Worm (Caenorhabditis elegans) whole organism, L1 larva: ENCODE data around the gene pid-5.

Experiments used
- C16A3.4 ChIP-seq: fragments of 150-350 bp; optimal IDR thresholded peaks from 2 replicates; lab custom pipeline; 2014; ENCODE audit warnings: missing biosample characterization, missing genetic modification characterization
- C34B4.2 ChIP-seq: sonication (generic microtip); optimal IDR thresholded peaks from 2 replicates; lab custom pipeline; 2017; ENCODE audit warnings: mild to moderate bottlenecking, missing genetic modification characterization, missing compliant biosample characterization
- Y116A8C.19 ChIP-seq: sonication (generic microtip); optimal IDR thresholded peaks from 2 replicates; lab custom pipeline; 2016; ENCODE audit warnings: missing compliant biosample characterization, missing genetic modification characterization, borderline replicate concordance
- ama-1 ChIP-seq: fragments of 150-350 bp; optimal IDR thresholded peaks from 2 replicates; lab custom pipeline; 2014
- blmp-1 ChIP-seq: fragments of 150-350 bp; optimal IDR thresholded peaks from 2 replicates; lab custom pipeline; 2014; ENCODE audit warnings: missing biosample characterization, missing genetic modification characterization
- dpl-1 ChIP-seq, 3 experiments: fragments of 150-350 bp in 2 of 3; sonication (generic microtip) in 1 of 3; optimal IDR thresholded peaks; 2 replicates each; lab custom pipeline; 2014 to 2017; ENCODE audit warnings: missing biosample characterization in 3 of 3, missing genetic modification characterization in 3 of 3, missing genetic modification reagents in 3 of 3
- dsc-1 ChIP-seq: sonication (generic microtip); optimal IDR thresholded peaks from 2 replicates; lab custom pipeline; 2016; ENCODE audit warnings: mild to moderate bottlenecking, missing genetic modification characterization, missing compliant biosample characterization
- efl-1 ChIP-seq, 4 experiments: fragments of 150-350 bp; optimal IDR thresholded peaks in 3 of 4; peaks in 1 of 4; 1 replicate in 1 of 4; 2 replicates in 3 of 4; lab custom pipeline; 2014; ENCODE audit warnings: missing biosample characterization in 2 of 4, missing genetic modification characterization in 2 of 4, missing genetic modification reagents in 2 of 4
- efl-3 ChIP-seq: fragments of 200-800 bp; sonication (Bioruptor generic); optimal IDR thresholded peaks from 2 replicates; lab custom pipeline; 2018; ENCODE audit warnings: mild to moderate bottlenecking, missing genetic modification characterization, missing compliant biosample characterization
- egl-27 ChIP-seq, 2 experiments: fragments of 150-350 bp in 1 of 2; sonication (generic microtip); optimal IDR thresholded peaks; 3 replicates each; lab custom pipeline; 2017 to 2018; ENCODE audit warnings: missing biosample characterization in 2 of 2, missing genetic modification characterization in 2 of 2, missing genetic modification reagents in 2 of 2
- elt-2 ChIP-seq: sonication (generic microtip); optimal IDR thresholded peaks from 2 replicates; lab custom pipeline; 2016; ENCODE audit warnings: missing genetic modification characterization, mild to moderate bottlenecking, inconsistent platforms, missing compliant biosample characterization, missing genetic modification reagents
- grh-1 ChIP-seq: fragments of 200-800 bp; sonication (Bioruptor generic); IDR thresholded peaks from 2 replicates; pipeline ENCODE4 v1.3.6; 2022; ENCODE audit warnings: missing genetic modification reagents, missing genetic modification characterization, missing compliant biosample characterization
- hlh-17 ChIP-seq: fragments of 200-800 bp; sonication (Bioruptor generic); optimal IDR thresholded peaks from 2 replicates; lab custom pipeline; 2018; ENCODE audit warnings: missing genetic modification characterization, mild to moderate bottlenecking, missing compliant biosample characterization, moderate library complexity, borderline replicate concordance
- hpl-2 ChIP-seq: fragments of 150-350 bp; optimal IDR thresholded peaks from 2 replicates; lab custom pipeline; 2014; ENCODE audit warnings: missing biosample characterization, missing genetic modification reagents, missing genetic modification characterization
- isw-1 ChIP-seq: fragments of 200-800 bp; sonication (Bioruptor generic); IDR thresholded peaks from 2 replicates; pipeline ENCODE4 v1.3.6; 2022; ENCODE audit warnings: missing genetic modification characterization, missing compliant biosample characterization
- jun-1 ChIP-seq: fragments of 150-350 bp; optimal IDR thresholded peaks from 2 replicates; lab custom pipeline; 2014; ENCODE audit warnings: missing biosample characterization, missing genetic modification reagents, missing genetic modification characterization
- lin-13 ChIP-seq: fragments of 150-350 bp; optimal IDR thresholded peaks from 2 replicates; lab custom pipeline; 2014; ENCODE audit warnings: missing biosample characterization, missing genetic modification reagents, missing genetic modification characterization
- lin-14 ChIP-seq: fragments of 200-800 bp; sonication (Bioruptor generic); optimal IDR thresholded peaks from 2 replicates; lab custom pipeline; 2018; ENCODE audit warnings: mild to moderate bottlenecking, missing genetic modification characterization, moderate library complexity, missing compliant biosample characterization
- lin-35 ChIP-seq, 2 experiments: fragments of 150-350 bp; optimal IDR thresholded peaks; 2 replicates each; lab custom pipeline; 2014; ENCODE audit warnings: missing biosample characterization in 2 of 2, missing genetic modification characterization in 2 of 2, missing genetic modification reagents in 2 of 2
- mdl-1 ChIP-seq, 2 experiments: fragments of 150-350 bp; optimal IDR thresholded peaks; 2 replicates each; lab custom pipeline; 2014 to 2017; ENCODE audit warnings: missing biosample characterization in 2 of 2, missing genetic modification characterization in 2 of 2, inconsistent platforms in 1 of 2
- nhr-11 ChIP-seq: fragments of 150-350 bp; optimal IDR thresholded peaks from 2 replicates; lab custom pipeline; 2014; ENCODE audit warnings: missing biosample characterization, missing genetic modification characterization
- nhr-12 ChIP-seq: sonication (generic microtip); optimal IDR thresholded peaks from 2 replicates; lab custom pipeline; 2017; ENCODE audit warnings: missing biosample characterization, missing genetic modification characterization
- nhr-19 ChIP-seq: fragments of 200-800 bp; sonication (Bioruptor generic); conservative IDR thresholded peaks from 2 replicates; pipeline ENCODE4 v1.3.6; 2022; ENCODE audit warnings: missing genetic modification characterization, missing compliant biosample characterization
- nhr-20 ChIP-seq: sonication (generic microtip); optimal IDR thresholded peaks from 2 replicates; lab custom pipeline; 2016; ENCODE audit warnings: mild to moderate bottlenecking, missing genetic modification characterization, missing compliant biosample characterization
- nhr-47 ChIP-seq: sonication (generic microtip); optimal IDR thresholded peaks from 2 replicates; lab custom pipeline; 2016; ENCODE audit warnings: mild to moderate bottlenecking, missing genetic modification characterization, moderate library complexity, missing compliant biosample characterization
- nhr-71 ChIP-seq: sonication (generic microtip); optimal IDR thresholded peaks from 2 replicates; lab custom pipeline; 2016; ENCODE audit warnings: mild to moderate bottlenecking, missing genetic modification characterization, moderate library complexity, missing compliant biosample characterization
- nhr-77 ChIP-seq: fragments of 150-350 bp; optimal IDR thresholded peaks from 2 replicates; lab custom pipeline; 2014; ENCODE audit warnings: missing biosample characterization, missing genetic modification characterization
- nhr-84 ChIP-seq: sonication (generic microtip); optimal IDR thresholded peaks from 2 replicates; lab custom pipeline; 2017; ENCODE audit warnings: missing biosample characterization, missing genetic modification characterization
- nhr-85 ChIP-seq: sonication (generic microtip); peaks from one replicate; lab custom pipeline; 2016; ENCODE audit warnings: missing genetic modification characterization, inconsistent platforms, missing compliant biosample characterization
- nhr-90 ChIP-seq: sonication (generic microtip); optimal IDR thresholded peaks from 2 replicates; lab custom pipeline; 2016; ENCODE audit warnings: mild to moderate bottlenecking, missing genetic modification characterization, missing compliant biosample characterization; ENCODE audit not compliant: poor library complexity
- pag-3 ChIP-seq: sonication (generic microtip); optimal IDR thresholded peaks from 2 replicates; lab custom pipeline; 2017; ENCODE audit warnings: missing genetic modification characterization, mild to moderate bottlenecking, missing compliant biosample characterization, antibody characterized with exemption, borderline replicate concordance; ENCODE audit not compliant: insufficient read depth
- pqm-1 ChIP-seq: sonication (generic microtip); optimal IDR thresholded peaks from 3 replicates; lab custom pipeline; 2017; ENCODE audit warnings: missing biosample characterization, missing genetic modification characterization
- skn-1 ChIP-seq: fragments of 150-350 bp; optimal IDR thresholded peaks from 2 replicates; lab custom pipeline; 2014; ENCODE audit warnings: missing biosample characterization, missing genetic modification characterization
- snpc-4 ChIP-seq: fragments of 150-350 bp; optimal IDR thresholded peaks from 2 replicates; lab custom pipeline; 2014; ENCODE audit warnings: missing biosample characterization, missing genetic modification characterization
- snu-23 ChIP-seq: sonication (generic microtip); optimal IDR thresholded peaks from 2 replicates; lab custom pipeline; 2016; ENCODE audit warnings: missing genetic modification characterization, missing compliant biosample characterization
- sox-4 ChIP-seq: sonication (generic microtip); optimal IDR thresholded peaks from 2 replicates; lab custom pipeline; 2016; ENCODE audit warnings: missing genetic modification characterization, missing compliant biosample characterization
- sup-37 ChIP-seq: fragments of 200-800 bp; sonication (Bioruptor generic); optimal IDR thresholded peaks from 2 replicates; lab custom pipeline; 2018; ENCODE audit warnings: mild to moderate bottlenecking, missing genetic modification characterization, missing compliant biosample characterization
- swsn-7 ChIP-seq: sonication (generic microtip); optimal IDR thresholded peaks from 2 replicates; lab custom pipeline; 2016; ENCODE audit warnings: missing genetic modification characterization, missing compliant biosample characterization
- unc-86 ChIP-seq: sonication (generic microtip); optimal IDR thresholded peaks from 2 replicates; lab custom pipeline; 2016; ENCODE audit warnings: missing genetic modification characterization, missing compliant biosample characterization
- xbp-1 ChIP-seq: sonication (generic microtip); optimal IDR thresholded peaks from 2 replicates; lab custom pipeline; 2016; ENCODE audit warnings: missing genetic modification characterization, missing compliant biosample characterization
- ztf-11 ChIP-seq, 2 experiments: sonication (generic microtip); optimal IDR thresholded peaks; 2 replicates each; lab custom pipeline; 2016 to 2017; ENCODE audit warnings: missing genetic modification characterization in 2 of 2, missing biosample characterization in 1 of 2, missing compliant biosample characterization in 1 of 2

The pid-5 gene

DNA sequence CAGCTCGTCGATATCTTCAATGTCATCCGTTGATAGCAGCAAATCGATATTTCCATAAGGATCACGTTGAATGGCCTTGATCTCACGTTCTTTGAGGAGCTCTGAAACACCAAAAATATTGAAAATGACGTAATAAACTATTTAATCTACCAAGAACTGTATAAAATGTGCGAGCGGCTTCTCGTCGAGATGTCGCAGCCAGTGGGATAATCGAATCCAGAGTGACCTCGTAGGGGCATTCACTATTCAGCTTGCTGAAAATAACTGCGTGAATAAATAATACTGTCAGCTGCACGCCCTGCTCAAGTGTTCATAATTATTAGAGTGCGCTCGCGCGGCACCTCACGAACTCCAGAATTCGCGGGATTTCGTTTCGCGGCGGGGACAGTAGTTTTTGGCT, 5.5 kb upstream of the pid-5 start, which contains the start of gene Y45G5AM.7:
TSS of gene Y45G5AM.7 (minus strand) at position 101 of the 400 bp plus-strand sequence.
- no peak for TF ChIP-seq pag-3 (tag; lab: Kevin White, UChicago)
- TF ChIP-seq efl-1 (optimal IDR thresholded peaks at IDR 0.05; lab: Kevin White, UChicago), result no peak
- peak in 1 of 2 experiments; percentile 68 for TF ChIP-seq efl-1 (GFP tag; optimal IDR thresholded peaks at IDR 0.05 in 1 of 2; lab: Kevin White, UChicago)
- TF ChIP-seq, all 84 proteins: peak for 1

DNA sequence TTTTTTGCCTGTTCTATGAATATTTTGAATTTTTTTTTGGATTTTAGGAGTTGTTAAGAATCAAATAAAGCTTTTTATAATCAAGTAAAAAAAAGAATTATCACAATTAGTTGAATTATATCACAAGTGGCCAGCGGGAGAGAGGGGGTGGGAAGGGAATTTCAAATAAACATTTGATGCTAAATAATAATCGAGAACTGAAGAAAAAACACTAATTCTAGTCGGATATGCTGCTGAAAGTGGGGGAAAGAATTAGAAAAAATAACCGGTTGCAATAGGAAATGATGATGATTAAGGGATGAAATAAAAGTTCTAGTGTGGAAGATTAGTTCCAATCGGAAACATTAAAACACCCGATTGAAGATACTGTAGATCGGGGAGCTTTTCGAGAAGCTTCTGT, 5.6 kb downstream of the pid-5 start:
- TF ChIP-seq sox-4 (no peak), hpl-2 (GFP tag; lab: Kevin White, UChicago) (no peak), Y116A8C.19 (no peak), snu-23 (no peak), ztf-11 (tag; optimal IDR thresholded peaks at IDR 0.05; lab: Kevin White, UChicago) (no peak), skn-1 (no peak)

DNA sequence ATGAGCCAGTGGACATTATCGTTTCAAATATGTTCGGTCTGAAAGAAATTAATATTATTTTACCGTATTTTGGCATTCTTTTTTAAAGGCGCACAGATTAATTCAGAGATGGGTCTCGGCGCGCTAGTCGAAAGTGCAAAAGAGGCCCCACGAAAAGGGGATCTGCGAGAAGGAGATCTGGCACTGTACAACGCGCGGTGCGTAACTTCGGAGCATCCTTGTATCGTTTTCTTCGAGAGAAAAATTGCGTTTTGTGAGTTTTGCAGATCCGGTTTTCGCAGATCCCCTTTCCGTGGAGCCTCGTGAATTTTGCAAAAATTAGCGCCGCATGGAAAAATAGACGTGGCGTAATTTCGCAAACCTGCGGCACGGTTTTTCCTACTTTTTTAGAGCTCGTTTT, 6.0 kb downstream of the pid-5 start:
- TF ChIP-seq snpc-4 (no peak), dpl-1 (GFP tag; optimal IDR thresholded peaks at IDR 0.05; lab: Kevin White, UChicago) (no peak)

DNA sequence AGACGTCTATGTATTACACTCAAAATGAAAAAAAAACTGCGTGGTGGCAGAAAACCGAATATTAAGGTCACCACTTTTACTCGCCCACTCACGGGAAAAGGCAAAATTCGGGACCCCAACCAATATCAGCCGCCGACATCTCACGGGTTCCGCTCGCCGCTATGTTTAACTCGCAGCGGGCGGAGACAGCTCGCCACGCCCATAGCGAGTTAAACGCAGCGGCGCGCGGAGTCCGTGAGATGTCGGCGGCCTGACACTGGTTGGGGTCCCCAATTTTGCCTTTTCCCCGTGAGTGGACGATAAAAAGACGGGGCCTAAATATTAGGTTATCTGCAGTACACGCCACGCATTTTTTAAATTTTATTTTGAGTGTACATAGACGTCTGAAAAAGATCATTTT, 6.9 kb downstream of the pid-5 start:
- no peak for TF ChIP-seq efl-1 (optimal IDR thresholded peaks at IDR 0.05; lab: Kevin White, UChicago)
- peak in 1 of 2 experiments; percentile 52 for TF ChIP-seq efl-1 (GFP tag; optimal IDR thresholded peaks at IDR 0.05 in 1 of 2; lab: Kevin White, UChicago)
- no peak for TF ChIP-seq nhr-11 (tag; lab: Kevin White, UChicago)
- TF ChIP-seq snpc-4, result peak; percentile 32
- no peak for TF ChIP-seq xbp-1
- no peak for TF ChIP-seq C34B4.2

ce11 chrV:4185885-4186284, 10.2 kb downstream of the pid-5 start:
- TF ChIP-seq jun-1 (tag; lab: Kevin White, UChicago) (no peak), lin-13 (GFP tag; lab: Kevin White, UChicago) (no peak), nhr-71 (no peak)

DNA sequence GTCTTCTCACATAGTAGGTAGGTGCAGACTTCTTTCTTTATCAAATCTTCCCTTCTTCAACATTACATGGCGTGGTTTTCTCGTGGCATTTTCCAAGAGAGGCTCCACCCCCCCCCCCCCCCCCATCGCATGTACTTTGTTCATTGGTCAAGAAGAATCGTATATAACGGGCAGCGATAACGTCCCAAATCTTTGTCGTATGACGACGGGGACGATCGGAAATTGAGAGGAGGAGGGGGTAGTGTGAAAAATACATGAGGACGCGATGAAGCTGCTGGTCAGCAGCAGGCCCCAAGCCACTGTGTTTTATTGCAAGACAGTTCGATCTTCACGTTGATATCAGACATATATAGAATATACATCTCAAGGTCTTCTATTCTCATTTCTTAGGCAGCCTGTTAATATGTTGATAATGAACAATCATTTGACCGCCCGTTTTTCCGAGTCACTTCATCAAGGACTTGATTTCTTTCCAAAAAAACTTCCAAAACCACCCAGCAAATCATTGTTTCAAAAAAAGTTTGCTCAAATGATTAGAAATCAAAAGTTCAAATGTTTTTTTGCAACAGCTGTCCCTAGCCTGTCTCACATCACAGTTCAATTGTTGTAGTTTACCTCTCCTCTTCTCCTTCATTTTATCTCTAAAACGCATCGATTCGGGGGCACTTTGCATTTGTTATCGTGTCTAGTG, 10.9 kb downstream of the pid-5 start:
- TF ChIP-seq lin-35 (GFP tag; optimal IDR thresholded peaks at IDR 0.05; lab: Kevin White, UChicago) (peak in 1 of 2 experiments; percentile 1), pqm-1 (tag; lab: Kevin White, UChicago) (no peak), nhr-12 (tag; lab: Kevin White, UChicago) (no peak), C16A3.4 (no peak), sup-37 (GFP tag; lab: Kevin White, UChicago) (no peak), elt-2 (tag; lab: Kevin White, UChicago) (peak; percentile 70), nhr-90 (tag; lab: Kevin White, UChicago) (peak; percentile 57), unc-86 (no peak), snu-23 (peak; percentile 36), swsn-7 (no peak), isw-1 (GFP tag; lab: Robert Waterston, UW) (no peak), efl-3 (GFP tag; lab: Kevin White, UChicago) (no peak), nhr-85 (tag; lab: Kevin White, UChicago) (peak; percentile 54), blmp-1 (tag; lab: Kevin White, UChicago) (peak; percentile 16), lin-14 (peak; percentile 78), ama-1 (no peak), egl-27 (tag; optimal IDR thresholded peaks at IDR 0.05; lab: Kevin White, UChicago) (no peak), nhr-20 (tag; lab: Kevin White, UChicago) (peak; percentile 64), grh-1 (peak; percentile 27; the same call in 1 of the 2 replicates), mdl-1 (tag; optimal IDR thresholded peaks at IDR 0.05; lab: Kevin White, UChicago) (peak in 1 of 2 experiments; percentile 20), nhr-47 (peak; percentile 32), dsc-1 (tag; lab: Kevin White, UChicago) (no peak), nhr-77 (no peak), xbp-1 (peak; percentile 12), nhr-84 (tag; lab: Kevin White, UChicago) (no peak), dpl-1 (GFP tag; optimal IDR thresholded peaks at IDR 0.05; lab: Kevin White, UChicago) (peak in 1 of 3 experiments; percentile 19), nhr-71 (peak; percentile 78), hlh-17 (GFP tag; lab: Kevin White, UChicago) (no peak), nhr-19 (GFP tag; lab: Robert Waterston, UW) (peak; percentile 68)
